Worm (Caenorhabditis elegans) whole organism, L4/young adult: ENCODE measurements around the gene acs-11.

Source experiments
- W03F9.2 ChIP-seq: fragments of 150-350 bp; optimal IDR thresholded peaks from 2 replicates; lab custom pipeline; 2014; ENCODE audit warnings: missing biosample characterization, missing genetic modification characterization
- dao-5 ChIP-seq: sonication (generic microtip); optimal IDR thresholded peaks from 2 replicates; lab custom pipeline; 2016; ENCODE audit warnings: missing genotype, missing genetic modification characterization, moderate library complexity, missing compliant biosample characterization
- him-1 ChIP-seq: sonication (generic microtip); optimal IDR thresholded peaks from 2 replicates; lab custom pipeline; 2016; ENCODE audit warnings: missing genotype, missing genetic modification reagents, missing genetic modification characterization, missing compliant biosample characterization

- TF ChIP-seq him-1 (tag; lab: Kevin White, UChicago) (no peak), W03F9.2 (tag; lab: Kevin White, UChicago) (no peak), dao-5 (tag; lab: Kevin White, UChicago) (no peak)
Measured at ce11 chrII:4733848-4734247, 8.1 kb upstream of the acs-11 start, which contains the start of gene F41C3.11.
